Worm (Caenorhabditis elegans) whole organism, late embryonic: ENCODE measurements around the gene knl-1.

Experiments
- C38D4.7 ChIP-seq: fragments of 200-800 bp; sonication (Bioruptor generic); optimal IDR thresholded peaks from 2 replicates; lab custom pipeline; 2018; ENCODE audit warnings: mild to moderate bottlenecking, missing genetic modification characterization, moderate library complexity, missing compliant biosample characterization
- F13H6.1 ChIP-seq: sonication (generic microtip); optimal IDR thresholded peaks from 2 replicates; lab custom pipeline; 2016; ENCODE audit warnings: missing genetic modification characterization, missing compliant biosample characterization
- Y22D7AL.16 ChIP-seq: sonication (generic microtip); optimal IDR thresholded peaks from 2 replicates; lab custom pipeline; 2016; ENCODE audit warnings: missing genetic modification characterization, missing compliant biosample characterization
- ahr-1 ChIP-seq: sonication (generic microtip); optimal IDR thresholded peaks from 2 replicates; lab custom pipeline; 2016; ENCODE audit warnings: missing genetic modification characterization, missing compliant biosample characterization
- ama-1 ChIP-seq: fragments of 150-350 bp; optimal IDR thresholded peaks from 2 replicates; lab custom pipeline; 2014
- ceh-14 ChIP-seq: sonication (generic microtip); optimal IDR thresholded peaks from 2 replicates; lab custom pipeline; 2016; ENCODE audit warnings: missing genotype, missing genetic modification characterization, missing compliant biosample characterization
- ceh-19 ChIP-seq: fragments of 200-800 bp; sonication (Bioruptor generic); optimal IDR thresholded peaks from 2 replicates; lab custom pipeline; 2018; ENCODE audit warnings: mild to moderate bottlenecking, missing genetic modification characterization, missing compliant biosample characterization
- ceh-24 ChIP-seq: sonication (generic microtip); optimal IDR thresholded peaks from 2 replicates; lab custom pipeline; 2016; ENCODE audit warnings: mild to moderate bottlenecking, missing genetic modification characterization, missing compliant biosample characterization
- ceh-30 ChIP-seq: fragments of 150-350 bp; optimal IDR thresholded peaks from 2 replicates; lab custom pipeline; 2014; ENCODE audit warnings: missing biosample characterization, missing genetic modification characterization
- ceh-34 ChIP-seq: sonication (generic microtip); optimal IDR thresholded peaks from 2 replicates; lab custom pipeline; 2016; ENCODE audit warnings: mild to moderate bottlenecking, missing genetic modification characterization, missing compliant biosample characterization
- ceh-45 ChIP-seq: fragments of 200-800 bp; sonication (Bioruptor generic); IDR thresholded peaks from 2 replicates; pipeline ENCODE4 v1.3.6; 2022; ENCODE audit warnings: missing genetic modification reagents, missing genetic modification characterization, missing compliant biosample characterization
- ceh-6 ChIP-seq: fragments of 200-800 bp; sonication (Bioruptor generic); optimal IDR thresholded peaks from 2 replicates; lab custom pipeline; 2018; ENCODE audit warnings: mild to moderate bottlenecking, missing genetic modification characterization, missing compliant biosample characterization
- dmd-4 ChIP-seq: sonication (generic microtip); optimal IDR thresholded peaks from 2 replicates; lab custom pipeline; 2016; ENCODE audit warnings: borderline replicate concordance, missing genetic modification characterization, missing compliant biosample characterization
- dve-1 ChIP-seq: sonication (generic microtip); optimal IDR thresholded peaks from 2 replicates; lab custom pipeline; 2017; ENCODE audit warnings: antibody characterized with exemption, mild to moderate bottlenecking, missing genetic modification characterization, missing compliant biosample characterization
- elt-2 ChIP-seq: sonication (generic microtip); optimal IDR thresholded peaks from 2 replicates; lab custom pipeline; 2016; ENCODE audit warnings: missing genetic modification reagents, missing genetic modification characterization, missing compliant biosample characterization
- elt-4 ChIP-seq: sonication (generic microtip); optimal IDR thresholded peaks from 2 replicates; lab custom pipeline; 2016; ENCODE audit warnings: missing genetic modification characterization, missing compliant biosample characterization
- fkh-10 ChIP-seq: fragments of 150-350 bp; optimal IDR thresholded peaks from 2 replicates; lab custom pipeline; 2014; ENCODE audit warnings: missing biosample characterization, missing genetic modification reagents, missing genetic modification characterization
- gmeb-2 ChIP-seq: sonication (generic microtip); optimal IDR thresholded peaks from 2 replicates; lab custom pipeline; 2016; ENCODE audit warnings: missing genetic modification characterization, inconsistent platforms, missing compliant biosample characterization
- hlh-13 ChIP-seq: fragments of 200-800 bp; sonication (Bioruptor generic); optimal IDR thresholded peaks from 2 replicates; lab custom pipeline; 2018; ENCODE audit warnings: mild to moderate bottlenecking, missing genetic modification characterization, missing compliant biosample characterization
- hlh-30 ChIP-seq: sonication (generic microtip); optimal IDR thresholded peaks from 2 replicates; lab custom pipeline; 2017; ENCODE audit warnings: antibody characterized with exemption, missing genetic modification characterization, missing compliant biosample characterization; ENCODE audit not compliant: insufficient read depth
- mec-3 ChIP-seq: sonication (generic microtip); optimal IDR thresholded peaks from 2 replicates; lab custom pipeline; 2016; ENCODE audit warnings: borderline replicate concordance, missing genetic modification characterization, missing compliant biosample characterization
- nfya-1 ChIP-seq: sonication (generic microtip); optimal IDR thresholded peaks from 2 replicates; lab custom pipeline; 2017; ENCODE audit warnings: missing genetic modification characterization, mild to moderate bottlenecking, missing compliant biosample characterization, antibody characterized with exemption, moderate library complexity
- nhr-11 ChIP-seq: fragments of 150-350 bp; optimal IDR thresholded peaks from 2 replicates; lab custom pipeline; 2014; ENCODE audit warnings: missing biosample characterization, missing genetic modification characterization
- odd-2 ChIP-seq: sonication (generic microtip); optimal IDR thresholded peaks from 2 replicates; lab custom pipeline; 2017; ENCODE audit warnings: antibody characterized with exemption, mild to moderate bottlenecking, missing genetic modification characterization, missing compliant biosample characterization
- pat-9 ChIP-seq: fragments of 200-800 bp; sonication (Bioruptor generic); optimal IDR thresholded peaks from 2 replicates; lab custom pipeline; 2018; ENCODE audit warnings: mild to moderate bottlenecking, missing genetic modification characterization, moderate library complexity, missing compliant biosample characterization
- pax-1 ChIP-seq: fragments of 150-350 bp; optimal IDR thresholded peaks from 2 replicates; lab custom pipeline; 2014; ENCODE audit warnings: missing biosample characterization, missing genetic modification characterization
- pha-2 ChIP-seq: sonication (generic microtip); optimal IDR thresholded peaks from 2 replicates; lab custom pipeline; 2017; ENCODE audit warnings: mild to moderate bottlenecking, missing genetic modification characterization, missing compliant biosample characterization
- pha-4 ChIP-seq: fragments of 150-350 bp; optimal IDR thresholded peaks from 2 replicates; lab custom pipeline; 2018; ENCODE audit warnings: missing biosample characterization, missing genetic modification reagents, missing genetic modification characterization
- pqm-1 ChIP-seq: sonication (generic microtip); optimal IDR thresholded peaks from 2 replicates; lab custom pipeline; 2016; ENCODE audit warnings: missing genetic modification characterization, missing compliant biosample characterization
- ref-2 ChIP-seq: sonication (generic microtip); optimal IDR thresholded peaks from 2 replicates; lab custom pipeline; 2016; ENCODE audit warnings: missing genetic modification characterization, missing compliant biosample characterization
- rnt-1 ChIP-seq: sonication (generic microtip); optimal IDR thresholded peaks from 2 replicates; lab custom pipeline; 2016; ENCODE audit warnings: missing genetic modification characterization, missing compliant biosample characterization
- sdc-2 ChIP-seq: sonication (generic microtip); optimal IDR thresholded peaks from 2 replicates; lab custom pipeline; 2016; ENCODE audit warnings: missing genotype, missing genetic modification characterization, missing compliant biosample characterization
- sox-2 ChIP-seq: fragments of 200-800 bp; sonication (Bioruptor generic); IDR thresholded peaks from 2 replicates; pipeline ENCODE4 v1.3.6; 2022; ENCODE audit warnings: missing genetic modification reagents, missing genetic modification characterization, missing compliant biosample characterization
- sox-4 ChIP-seq: sonication (generic microtip); optimal IDR thresholded peaks from 2 replicates; lab custom pipeline; 2017; ENCODE audit warnings: mild to moderate bottlenecking, missing genetic modification characterization, inconsistent platforms, missing compliant biosample characterization
- ttx-3 ChIP-seq: sonication (generic microtip); optimal IDR thresholded peaks from 2 replicates; lab custom pipeline; 2016; ENCODE audit warnings: missing genetic modification reagents, missing genetic modification characterization, missing compliant biosample characterization
- zip-5 ChIP-seq: sonication (generic microtip); optimal IDR thresholded peaks from 2 replicates; lab custom pipeline; 2016; ENCODE audit warnings: missing genetic modification characterization, missing compliant biosample characterization
- ztf-16 ChIP-seq: sonication (generic microtip); optimal IDR thresholded peaks from 2 replicates; lab custom pipeline; 2017; ENCODE audit warnings: missing genetic modification characterization, missing compliant biosample characterization

The knl-1 gene

ce11 chrIII:8227511-8227910 lies 22.9 kb upstream of the knl-1 start, which contains the start of gene fbxl-1 (continued):
- TF ChIP-seq ceh-6 (GFP tag; lab: Kevin White, UChicago) = no peak

ce11 chrIII:8228916-8229315 lies 21.5 kb upstream of the knl-1 start:
- TF ChIP-seq rnt-1 = no peak
- no peak for TF ChIP-seq pha-2
- no peak for TF ChIP-seq ztf-16 (tag; lab: Kevin White, UChicago)
- no peak for TF ChIP-seq ama-1 (lab: Kevin White, UChicago)
- no peak for TF ChIP-seq ttx-3
- TF ChIP-seq ceh-45 (GFP tag; lab: Robert Waterston, UW) = no peak
- no peak for TF ChIP-seq nhr-11

- no peak for TF ChIP-seq Y22D7AL.16
- TF ChIP-seq gmeb-2 (tag; lab: Kevin White, UChicago) = no peak
- no peak for TF ChIP-seq pax-1 (tag; lab: Kevin White, UChicago)
- TF ChIP-seq dmd-4 (tag; lab: Kevin White, UChicago) = no peak
- TF ChIP-seq ahr-1 (tag; lab: Kevin White, UChicago) = no peak
- TF ChIP-seq elt-2 = no peak
- TF ChIP-seq ceh-24 (tag; lab: Kevin White, UChicago) = no peak
- TF ChIP-seq sox-4 = no peak
- TF ChIP-seq ref-2 (tag; lab: Kevin White, UChicago) = no peak
- TF ChIP-seq dve-1 (tag; lab: Kevin White, UChicago) = no peak
- TF ChIP-seq fkh-10 (GFP tag; lab: Kevin White, UChicago) = no peak
- no peak for TF ChIP-seq ztf-16 (tag; lab: Kevin White, UChicago)
- TF ChIP-seq ttx-3 = no peak
- TF ChIP-seq elt-4 = no peak
- no peak for TF ChIP-seq nhr-11
- TF ChIP-seq pat-9 = no peak
- no peak for TF ChIP-seq hlh-13 (GFP tag; lab: Kevin White, UChicago)
Observed at ce11 chrIII:8229480-8229879, 21.0 kb upstream of the knl-1 start.

DNA sequence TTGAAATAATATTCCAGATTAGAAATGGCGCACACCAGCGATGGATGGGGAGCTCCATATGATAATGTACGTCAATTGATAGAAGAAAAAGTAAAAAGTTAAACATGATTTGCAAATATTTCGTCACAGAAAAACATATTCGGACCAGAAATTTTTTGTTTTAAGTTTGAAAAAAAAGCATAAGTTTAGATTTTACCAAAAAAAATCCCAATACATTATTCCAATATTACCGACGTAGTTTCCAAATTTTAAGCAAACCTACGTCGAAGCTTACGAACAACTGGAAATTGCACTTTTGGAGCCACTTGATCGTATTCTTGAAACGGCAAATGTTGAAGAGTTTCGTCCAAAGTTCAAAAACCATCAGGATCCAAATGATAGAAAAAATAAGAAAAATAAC lies 17.8 kb upstream of the knl-1 start, which contains the start of gene henn-1:
Gene henn-1, plus strand, starts transcription at position 18 of the 400 bp plus-strand sequence.
- TF ChIP-seq C38D4.7 (GFP tag; lab: Kevin White, UChicago) = no peak
- TF ChIP-seq fkh-10 (GFP tag; lab: Kevin White, UChicago) = no peak
- no peak for TF ChIP-seq F13H6.1
- no peak for TF ChIP-seq gmeb-2 (tag; lab: Kevin White, UChicago)
- TF ChIP-seq sox-4 = no peak
- no peak for TF ChIP-seq sdc-2 (tag; lab: Kevin White, UChicago)
- TF ChIP-seq ceh-19 (GFP tag; lab: Kevin White, UChicago) = no peak
- TF ChIP-seq elt-4 = no peak
- no peak for TF ChIP-seq ceh-34
- no peak for TF ChIP-seq ceh-30
- TF ChIP-seq pha-4 (tag; lab: Kevin White, UChicago) = no peak
- TF ChIP-seq pqm-1 = no peak
- TF ChIP-seq ceh-6 (GFP tag; lab: Kevin White, UChicago) = no peak
- no peak for TF ChIP-seq nfya-1 (tag; lab: Kevin White, UChicago)
- no peak for TF ChIP-seq sox-2 (GFP tag; lab: Robert Waterston, UW)
- no peak for TF ChIP-seq pha-2
- TF ChIP-seq, all 69 proteins: peak for 0

DNA sequence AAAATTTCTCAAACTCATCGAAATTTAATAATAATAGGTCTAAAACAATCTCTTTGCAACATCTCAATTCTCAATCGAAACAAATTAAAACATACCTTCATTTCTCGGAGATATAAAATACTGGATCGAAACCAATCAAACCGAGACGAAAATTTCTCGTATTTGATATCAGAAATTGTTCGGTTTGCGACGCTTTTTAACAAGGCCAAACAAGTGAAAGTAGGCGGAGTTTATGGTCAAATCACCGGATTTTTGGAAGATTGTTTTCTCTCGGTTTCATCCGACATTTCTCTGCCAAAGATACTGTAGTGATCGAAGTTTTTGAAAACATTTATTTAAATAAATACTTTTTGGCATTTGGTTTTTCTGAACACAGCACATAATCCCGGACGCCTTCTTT lies 15.1 kb upstream of the knl-1 start, which contains the start of gene C02F5.14:
Gene C02F5.14, minus strand, starts transcription at position 157 of the 400 bp plus-strand sequence.
- no peak for TF ChIP-seq pha-4 (tag; lab: Kevin White, UChicago)
- no peak for TF ChIP-seq pax-1 (tag; lab: Kevin White, UChicago)
- no peak for TF ChIP-seq odd-2
- TF ChIP-seq, all 69 proteins: peak for 0

DNA sequence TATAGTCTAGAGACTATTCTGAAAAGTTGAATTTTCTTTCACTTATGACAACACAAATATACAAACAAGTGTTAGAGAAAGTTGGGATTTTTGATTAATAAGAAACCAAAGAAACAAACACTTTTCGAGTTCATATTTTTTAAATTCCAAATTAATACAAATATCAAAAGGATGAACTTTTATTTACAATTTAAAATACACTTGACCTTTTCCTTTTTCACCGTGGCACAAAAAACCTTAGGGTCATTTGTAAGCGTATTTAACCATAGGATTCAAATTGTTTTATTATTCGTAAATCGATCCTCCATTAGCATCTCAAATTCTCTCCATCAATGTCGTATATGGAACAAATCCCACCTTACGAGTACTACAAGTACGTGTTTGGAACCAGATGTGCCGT lies 14.6 kb upstream of the knl-1 start, which contains the start of gene C02F5.5:
Gene C02F5.5, plus strand, starts transcription at position 301 of the 400 bp plus-strand sequence.
- TF ChIP-seq zip-5 (tag; lab: Kevin White, UChicago) (no peak), hlh-30 (tag; lab: Kevin White, UChicago) (no peak), mec-3 (no peak), ceh-14 (tag; lab: Kevin White, UChicago) (no peak)
